Worm (Caenorhabditis elegans): Measurements from ENCODE around the gene appg-1.

The appg-1 gene

ce11 chrII:10382247-10382646 lies 56.4 kb downstream of the appg-1 start (continued):
- TF ChIP-seq ces-1 (GFP tag; optimal IDR thresholded peaks at IDR 0.05) (no peak), saeg-2 (GFP tag; IDR thresholded peaks at IDR 0.05) (no peak), mdl-1 (tag; optimal IDR thresholded peaks at IDR 0.05) (peak in 1 of 2 experiments; percentile 47), mxl-2 (GFP tag; conservative IDR thresholded peaks at IDR 0.05) (no peak), egl-43 (GFP tag; IDR thresholded peaks at IDR 0.05) (peak; percentile 54; the same call in 1 of the 2 replicates), hlh-11 (tag; optimal IDR thresholded peaks at IDR 0.05) (peak; percentile 89), ceh-62 (tag; optimal IDR thresholded peaks at IDR 0.05) (no peak), nhr-77 (tag; optimal IDR thresholded peaks at IDR 0.05) (peak; percentile 18), nhr-6 (tag; optimal IDR thresholded peaks at IDR 0.05) (no peak), egl-27 (tag; optimal IDR thresholded peaks at IDR 0.05) (no peak), pha-4 (GFP tag; IDR thresholded peaks at IDR 0.05) (peak; percentile 52; the same call in 1 of the 2 replicates), pha-4 (tag; optimal IDR thresholded peaks at IDR 0.05) (peak; percentile 48), nhr-111 (GFP tag; optimal IDR thresholded peaks at IDR 0.05) (no peak), nhr-76 (tag; optimal IDR thresholded peaks at IDR 0.05) (no peak), ZK546.5 (tag; optimal IDR thresholded peaks at IDR 0.05) (no peak), mdt-29 (GFP tag; IDR thresholded peaks at IDR 0.05) (no peak), nhr-102 (tag; optimal IDR thresholded peaks at IDR 0.05) (peak; percentile 17), mes-2 (tag; optimal IDR thresholded peaks at IDR 0.05; ENCODE audit: poor library complexity, severe bottlenecking) (peak; percentile 65), aha-1 (tag) (peak; percentile 70), arid-1 (GFP tag; conservative IDR thresholded peaks at IDR 0.05) (no peak), dmd-9 (GFP tag; IDR thresholded peaks at IDR 0.05) (no peak), nhr-11 (tag; optimal IDR thresholded peaks at IDR 0.05) (no peak), daf-16 (GFP tag; optimal IDR thresholded peaks at IDR 0.05) (no peak), daf-16 (tag; optimal IDR thresholded peaks at IDR 0.05) (peak; percentile 45), ztf-11 (tag; optimal IDR thresholded peaks at IDR 0.05) (no peak), dmd-8 (GFP tag; IDR thresholded peaks at IDR 0.05) (no peak), php-3 (GFP tag; IDR thresholded peaks at IDR 0.05) (no peak), spr-1 (tag; optimal IDR thresholded peaks at IDR 0.05) (peak; percentile 26), nhr-48 (tag; optimal IDR thresholded peaks at IDR 0.05) (peak; percentile 26), duxl-1 (tag; optimal IDR thresholded peaks at IDR 0.05; ENCODE audit: poor library complexity) (peak; percentile 38)

DNA sequence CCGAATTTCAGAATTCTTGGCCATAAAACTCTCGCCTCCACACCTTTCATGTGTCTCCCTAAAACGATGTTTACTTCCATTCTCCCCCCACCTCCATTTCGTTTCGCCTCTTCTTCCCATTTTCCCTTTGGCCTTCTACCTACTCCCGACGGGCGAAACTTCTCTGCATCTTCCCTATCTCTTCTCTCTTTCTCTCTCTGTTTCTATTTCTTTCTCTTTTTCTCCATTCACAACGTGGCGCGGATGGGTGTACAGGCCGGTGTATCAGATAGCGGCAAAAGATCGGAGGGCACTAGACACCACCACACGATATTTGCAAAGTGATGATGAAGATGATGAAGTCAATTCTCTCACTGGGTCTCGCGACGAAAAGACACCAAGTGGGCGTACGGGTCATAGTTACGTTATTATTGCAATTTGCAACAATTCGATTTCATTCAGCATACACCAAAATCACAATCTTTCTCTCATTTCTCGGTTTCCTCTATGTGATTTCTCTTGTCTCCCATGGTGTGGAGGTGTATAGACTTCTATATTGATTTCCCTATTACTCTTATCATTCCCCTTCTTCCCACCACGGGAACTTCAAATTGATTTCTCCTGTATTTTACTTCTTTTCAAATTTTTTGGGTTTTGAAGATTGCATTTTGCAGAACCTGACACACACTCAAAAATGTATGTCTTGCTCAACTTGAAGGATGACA lies 59.0 kb downstream of the appg-1 start, which contains the start of gene ztf-27:
Gene ztf-27 (plus strand): TSS at position 654 of the 704 bp plus-strand sequence.
- TF ChIP-seq nhr-77 (tag; optimal IDR thresholded peaks at IDR 0.05) = peak; percentile 14
- no peak for TF ChIP-seq ceh-32 (tag; optimal IDR thresholded peaks at IDR 0.05; ENCODE audit: poor library complexity)
- TF ChIP-seq dve-1 (tag; optimal IDR thresholded peaks at IDR 0.05; ENCODE audit: insufficient read depth) = peak; percentile 55
- no peak for TF ChIP-seq daf-16 (GFP tag; optimal IDR thresholded peaks at IDR 0.05)
- TF ChIP-seq daf-16 (tag; optimal IDR thresholded peaks at IDR 0.05) = peak; percentile 84
- TF ChIP-seq mep-1 (tag; optimal IDR thresholded peaks at IDR 0.05) = peak; percentile 56
- peak; percentile 77 for TF ChIP-seq hlh-11 (tag; optimal IDR thresholded peaks at IDR 0.05)
- TF ChIP-seq dmd-6 (GFP tag; IDR thresholded peaks at IDR 0.05) = 0 out of 2 replicates have a peak, but pooled peaks have one; percentile 6
- TF ChIP-seq daf-8 (GFP tag; IDR thresholded peaks at IDR 0.05) = no peak
- no peak for TF ChIP-seq php-3 (GFP tag; IDR thresholded peaks at IDR 0.05)
- TF ChIP-seq pqm-1 (tag; optimal IDR thresholded peaks at IDR 0.05) = peak; percentile 2
- peak; percentile 17 for TF ChIP-seq hlh-30 (tag; optimal IDR thresholded peaks at IDR 0.05; ENCODE audit: insufficient read depth)
- no peak for TF ChIP-seq ceh-62 (tag; optimal IDR thresholded peaks at IDR 0.05)
- TF ChIP-seq F49E8.2 (tag; optimal IDR thresholded peaks at IDR 0.05; ENCODE audit: borderline replicate concordance) = no peak
- no peak for TF ChIP-seq ces-1 (GFP tag; optimal IDR thresholded peaks at IDR 0.05)
- TF ChIP-seq egl-43 (GFP tag; IDR thresholded peaks at IDR 0.05) = 0 out of 2 replicates have a peak, but pooled peaks have one; percentile 4
- TF ChIP-seq rbr-2 (tag; optimal IDR thresholded peaks at IDR 0.05) = peak; percentile 15
- TF ChIP-seq mxl-3 (GFP tag; optimal IDR thresholded peaks at IDR 0.05) = peak; percentile 65
- TF ChIP-seq Y48G9A.11 (GFP tag; IDR thresholded peaks at IDR 0.05) = no peak
- peak; percentile 36 for TF ChIP-seq nhr-28 (tag; optimal IDR thresholded peaks at IDR 0.05)
- TF ChIP-seq nhr-102 (tag; optimal IDR thresholded peaks at IDR 0.05) = peak; percentile 11
- peak; percentile 56 for TF ChIP-seq nhr-25 (tag; optimal IDR thresholded peaks at IDR 0.05; ENCODE audit: borderline replicate concordance, insufficient read depth)
- TF ChIP-seq mes-2 (tag; optimal IDR thresholded peaks at IDR 0.05; ENCODE audit: poor library complexity, severe bottlenecking) = peak; percentile 39
- no peak for TF ChIP-seq hif-1 (tag; optimal IDR thresholded peaks at IDR 0.05)
- no peak for TF ChIP-seq pha-4 (GFP tag; IDR thresholded peaks at IDR 0.05)
- no peak for TF ChIP-seq pha-4 (tag; optimal IDR thresholded peaks at IDR 0.05)
- no peak for TF ChIP-seq ceh-44 (GFP tag; IDR thresholded peaks at IDR 0.05)
- no peak for TF ChIP-seq lsy-2 (tag; optimal IDR thresholded peaks at IDR 0.05)
- TF ChIP-seq dmd-8 (GFP tag; IDR thresholded peaks at IDR 0.05) = no peak

Data from whole organism, L4 larva.